Fruit fly (Drosophila melanogaster): ENCODE measurements around the gene D19A.
A peak's percentile ranks its signal among the peaks of the same experiment; 100 is the strongest.

Gene D19A

dm6 chr3L:6184884-6185438, 4.0 kb downstream of the D19A start, which contains the start of the genes D19B and CG43293 (continued):
- TF ChIP-seq CG1832 (GFP tag; optimal IDR thresholded peaks at IDR 0.05) (no peak), Hmx (GFP tag; optimal IDR thresholded peaks at IDR 0.05) (peak; percentile 48), hb (GFP tag; IDR thresholded peaks at IDR 0.05; ENCODE audit: partially characterized antibody) (no peak), fu2 (GFP tag; optimal IDR thresholded peaks at IDR 0.05) (peak; percentile 77), CG4404 (GFP tag; IDR thresholded peaks at IDR 0.05) (peak; percentile 73), CG6683 (GFP tag; optimal IDR thresholded peaks at IDR 0.05) (peak; percentile 69), usp (GFP tag; optimal IDR thresholded peaks at IDR 0.05) (no peak), Chrac-16 (GFP tag; optimal IDR thresholded peaks at IDR 0.05) (peak; percentile 91), CG13296 (GFP tag; optimal IDR thresholded peaks at IDR 0.05) (peak; percentile 88), psq (GFP tag; optimal IDR thresholded peaks at IDR 0.05) (peak; percentile 81), CG3065 (GFP tag; optimal IDR thresholded peaks at IDR 0.05) (peak; percentile 90), crol (GFP tag; IDR thresholded peaks at IDR 0.05) (peak; percentile 34; the same call in 1 of the 2 replicates), CG8281 (tag; optimal IDR thresholded peaks at IDR 0.05) (peak; percentile 61), Scr (GFP tag; IDR thresholded peaks at IDR 0.05; ENCODE audit: partially characterized antibody) (peak; percentile 53; the same call in 1 of the 2 replicates), CG17802 (tag; optimal IDR thresholded peaks at IDR 0.05) (peak; percentile 60), Rx (GFP tag; IDR thresholded peaks at IDR 0.05) (peak; percentile 84), Sox102F (GFP tag; optimal IDR thresholded peaks at IDR 0.05) (peak; percentile 89), Ssrp (tag; optimal IDR thresholded peaks at IDR 0.05) (peak; percentile 81), CG13894 (tag; optimal IDR thresholded peaks at IDR 0.05) (peak; percentile 84), pb (GFP tag; optimal IDR thresholded peaks at IDR 0.05) (peak; percentile 80), so (GFP tag; IDR thresholded peaks at IDR 0.05) (peak; percentile 81), CG17385 (GFP tag; optimal IDR thresholded peaks at IDR 0.05) (peak; percentile 81), CG9817 (tag; optimal IDR thresholded peaks at IDR 0.05) (peak; percentile 80), gcm (GFP tag; optimal IDR thresholded peaks at IDR 0.05) (peak; percentile 83), Awh (GFP tag; IDR thresholded peaks at IDR 0.05) (peak; percentile 93), Bgb (GFP tag; IDR thresholded peaks at IDR 0.05; ENCODE audit: partially characterized antibody) (peak; percentile 59; the same call in 1 of the 2 replicates), Camta (GFP tag; optimal IDR thresholded peaks at IDR 0.05) (peak; percentile 83), Optix (GFP tag; IDR thresholded peaks at IDR 0.05) (peak; percentile 93), ftz-f1 (GFP tag; optimal IDR thresholded peaks at IDR 0.05) (peak; percentile 79), Ptx1 (GFP tag; IDR thresholded peaks at IDR 0.05) (peak; percentile 94), CG2712 (tag; optimal IDR thresholded peaks at IDR 0.05) (peak; percentile 91), Aef1 (GFP tag; IDR thresholded peaks at IDR 0.05) (peak; percentile 88), ewg (GFP tag; optimal IDR thresholded peaks at IDR 0.05) (peak; percentile 90), gsb-n (tag; optimal IDR thresholded peaks at IDR 0.05) (peak; percentile 82), CG33213 (GFP tag; optimal IDR thresholded peaks at IDR 0.05) (peak; percentile 81), CG42726 (GFP tag; IDR thresholded peaks at IDR 0.05; ENCODE audit: partially characterized antibody) (no peak), CkIIα-i1 (GFP tag; IDR thresholded peaks at IDR 0.05) (peak; percentile 43; the same call in 1 of the 2 replicates), CG11695 (GFP tag; IDR thresholded peaks at IDR 0.05) (peak; percentile 90), CG18262 (tag; optimal IDR thresholded peaks at IDR 0.05) (peak; percentile 85), Trl (optimal IDR thresholded peaks at IDR 0.05) (no peak), Trl (GFP tag; optimal IDR thresholded peaks at IDR 0.05) (peak; percentile 87), cwo (GFP tag; optimal IDR thresholded peaks at IDR 0.05) (peak; percentile 81), disco-r (GFP tag; optimal IDR thresholded peaks at IDR 0.05) (peak; percentile 57), Vsx1 (GFP tag; optimal IDR thresholded peaks at IDR 0.05) (no peak), CG14441 (GFP tag; IDR thresholded peaks at IDR 0.05) (peak; percentile 93), CG11085 (GFP tag; IDR thresholded peaks at IDR 0.05) (peak; percentile 88), CG2199 (GFP tag; IDR thresholded peaks at IDR 0.05) (peak; percentile 82), mld (GFP tag; IDR thresholded peaks at IDR 0.05; ENCODE audit: partially characterized antibody) (no peak), ash1 (GFP tag; optimal IDR thresholded peaks at IDR 0.05) (peak; percentile 78), Dll (GFP tag; IDR thresholded peaks at IDR 0.05; ENCODE audit: partially characterized antibody) (peak; percentile 65; the same call in 2 of the 4 replicates)
